Worm (Caenorhabditis elegans): ENCODE measurements around the gene F45H10.5.

DNA sequence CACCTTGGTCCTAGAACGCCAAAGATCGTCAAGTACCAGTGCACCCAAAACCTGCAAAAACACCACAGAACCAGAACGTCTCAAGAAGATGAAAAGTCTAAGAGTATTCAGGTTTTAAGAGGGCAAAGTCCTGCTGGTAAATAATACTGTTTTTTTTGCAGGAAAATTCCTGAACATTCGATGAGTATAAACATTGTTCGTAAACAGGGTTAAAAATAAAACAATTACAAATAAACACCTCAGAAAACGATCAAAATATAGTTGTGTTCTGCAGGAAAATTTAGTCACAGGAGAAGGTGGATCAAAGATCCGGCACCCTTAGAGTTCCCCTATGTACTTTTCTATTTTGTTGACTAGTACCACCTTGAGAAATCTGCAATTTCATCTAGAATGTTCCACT is 31.0 kb upstream of the F45H10.5 start:
- TF ChIP-seq W03F9.2 (tag; optimal IDR thresholded peaks at IDR 0.05) (no peak), him-1 (tag; optimal IDR thresholded peaks at IDR 0.05) (no peak), dao-5 (tag; optimal IDR thresholded peaks at IDR 0.05) (no peak)
